Worm (Caenorhabditis elegans) whole organism, mixed stage, embryonic: ENCODE data around the gene coh-3.

Experiments used
- bed-3 ChIP-seq: fragments of 200-800 bp; sonication (Bioruptor generic); optimal IDR thresholded peaks from 3 replicates; lab custom pipeline; 2018; ENCODE audit warnings: mild to moderate bottlenecking, missing genetic modification characterization, moderate library complexity, missing compliant biosample characterization
- blmp-1 ChIP-seq: fragments of 150-350 bp; optimal IDR thresholded peaks from 2 replicates; lab custom pipeline; 2014; ENCODE audit warnings: missing biosample characterization, missing genetic modification characterization
- ceh-83 ChIP-seq: fragments of 200-800 bp; sonication (Bioruptor generic); optimal IDR thresholded peaks from 2 replicates; lab custom pipeline; 2018; ENCODE audit warnings: mild to moderate bottlenecking, missing genetic modification characterization, missing compliant biosample characterization
- ces-1 ChIP-seq: fragments of 150-350 bp; optimal IDR thresholded peaks from 2 replicates; lab custom pipeline; 2014; ENCODE audit warnings: missing biosample characterization, missing genetic modification reagents, missing genetic modification characterization
- elt-3 ChIP-seq: fragments of 150-350 bp; optimal IDR thresholded peaks from 2 replicates; lab custom pipeline; 2014; ENCODE audit warnings: missing biosample characterization, missing genetic modification characterization
- ham-2 ChIP-seq: fragments of 200-800 bp; sonication (Bioruptor generic); optimal IDR thresholded peaks from 2 replicates; lab custom pipeline; 2018; ENCODE audit warnings: mild to moderate bottlenecking, missing genetic modification characterization, missing compliant biosample characterization
- lin-13 ChIP-seq: fragments of 150-350 bp; optimal IDR thresholded peaks from 2 replicates; lab custom pipeline; 2014; ENCODE audit warnings: missing biosample characterization, missing genetic modification characterization
- nhr-2 ChIP-seq: fragments of 150-350 bp; optimal IDR thresholded peaks from 2 replicates; lab custom pipeline; 2014; ENCODE audit warnings: missing biosample characterization, missing genetic modification characterization
- nhr-76 ChIP-seq: sonication (generic microtip); optimal IDR thresholded peaks from 2 replicates; lab custom pipeline; 2017; ENCODE audit warnings: missing biosample characterization, missing genetic modification characterization
- sptf-1 ChIP-seq: sonication (generic microtip); optimal IDR thresholded peaks from 2 replicates; lab custom pipeline; 2017; ENCODE audit warnings: mild to moderate bottlenecking, missing genetic modification characterization, moderate library complexity, missing compliant biosample characterization
- unc-39 ChIP-seq: fragments of 150-350 bp; optimal IDR thresholded peaks from 2 replicates; lab custom pipeline; 2014; ENCODE audit warnings: missing biosample characterization, missing genetic modification characterization
- unc-62 ChIP-seq: fragments of 150-350 bp; optimal IDR thresholded peaks from 2 replicates; lab custom pipeline; 2014; ENCODE audit warnings: missing biosample characterization, missing genetic modification reagents, missing genetic modification characterization
- zip-8 ChIP-seq: fragments of 150-350 bp; optimal IDR thresholded peaks from 2 replicates; lab custom pipeline; 2014; ENCODE audit warnings: missing biosample characterization, missing genetic modification characterization
- ztf-11 ChIP-seq: fragments of 150-350 bp; optimal IDR thresholded peaks from 2 replicates; lab custom pipeline; 2014; ENCODE audit warnings: missing biosample characterization, missing genetic modification characterization

- TF ChIP-seq elt-3 (tag; lab: Kevin White, UChicago) (no peak), bed-3 (no peak), ztf-11 (tag; lab: Kevin White, UChicago) (no peak), lin-13 (tag; lab: Kevin White, UChicago) (no peak), ham-2 (no peak), ceh-83 (GFP tag; lab: Kevin White, UChicago) (no peak), nhr-76 (tag; lab: Kevin White, UChicago) (no peak), nhr-2 (tag; lab: Kevin White, UChicago) (no peak), unc-62 (GFP tag; lab: Kevin White, UChicago) (no peak), zip-8 (tag; lab: Kevin White, UChicago) (no peak), unc-39 (tag; lab: Kevin White, UChicago) (no peak), ces-1 (no peak), sptf-1 (tag; lab: Kevin White, UChicago) (no peak), blmp-1 (tag; lab: Kevin White, UChicago) (no peak)
These were observed 24.8 kb downstream of the coh-3 start, which contains the start of gene R02D5.10 for ce11 chrV:14481987-14482386.
